Fruit fly (Drosophila melanogaster) whole organism, embryonic: ENCODE measurements around the gene TbCMF46.
A peak's percentile ranks its signal among the peaks of the same experiment; 100 is the strongest.

Experiments
- Bgb ChIP-seq: fragments of 200-800 bp; sonication (Bioruptor generic); IDR thresholded peaks from 2 replicates; pipeline ENCODE4 v1.3.6; 2022; ENCODE audit warnings: missing biosample characterization, missing genetic modification characterization; ENCODE audit not compliant: partially characterized antibody
- CG10209 ChIP-seq: fragments of 200-800 bp; sonication (Bioruptor generic); optimal IDR thresholded peaks from 3 replicates; lab custom pipeline; 2017; ENCODE audit warnings: missing biosample characterization, mild to moderate bottlenecking, missing genetic modification characterization, missing genetic modification reagents
- CG10267 ChIP-seq: fragments of 200-800 bp; sonication (Bioruptor generic); optimal IDR thresholded peaks from 2 replicates; lab custom pipeline; 2018; ENCODE audit warnings: missing biosample characterization, mild to moderate bottlenecking, missing genetic modification characterization, moderate library complexity
- CG11085 ChIP-seq: fragments of 200-800 bp; sonication (Bioruptor generic); IDR thresholded peaks from 2 replicates; pipeline ENCODE4 v1.3.6; 2022; ENCODE audit warnings: missing biosample characterization, missing genetic modification characterization
- CG12236 ChIP-seq: fragments of 200-800 bp; sonication (Bioruptor generic); optimal IDR thresholded peaks from 2 replicates; lab custom pipeline; 2016; ENCODE audit warnings: missing biosample characterization, missing genetic modification characterization
- CG12659 ChIP-seq: fragments of 200-800 bp; sonication (Bioruptor generic); optimal IDR thresholded peaks from 3 replicates; lab custom pipeline; 2017; ENCODE audit warnings: mild to moderate bottlenecking, missing biosample characterization, missing genetic modification reagents, missing genetic modification characterization
- CG1603 ChIP-seq: fragments of 200-800 bp; sonication (Bioruptor generic); optimal IDR thresholded peaks from 2 replicates; lab custom pipeline; 2019; ENCODE audit warnings: missing biosample characterization, mild to moderate bottlenecking, missing genetic modification characterization, moderate library complexity
- CG1832 ChIP-seq: fragments of 200-800 bp; sonication (Bioruptor generic); optimal IDR thresholded peaks from 2 replicates; lab custom pipeline; 2017; ENCODE audit warnings: missing biosample characterization, mild to moderate bottlenecking, missing genetic modification characterization, inconsistent platforms
- CG18599 ChIP-seq: fragments of 200-800 bp; sonication (Bioruptor generic); optimal IDR thresholded peaks from 3 replicates; lab custom pipeline; 2017; ENCODE audit warnings: missing biosample characterization, missing genetic modification characterization, mild to moderate bottlenecking, moderate library complexity, missing genetic modification reagents
- CG2678 ChIP-seq: fragments of 200-800 bp; sonication (Bioruptor generic); optimal IDR thresholded peaks from 3 replicates; lab custom pipeline; 2019; ENCODE audit warnings: missing biosample characterization, mild to moderate bottlenecking, missing genetic modification characterization, moderate library complexity
- CG32772 ChIP-seq: fragments of 200-800 bp; sonication (Bioruptor generic); IDR thresholded peaks from 2 replicates; pipeline ENCODE4 v1.3.6; 2022; ENCODE audit warnings: missing biosample characterization, missing genetic modification characterization
- CG34224 ChIP-seq: fragments of 200-800 bp; sonication (Bioruptor generic); IDR thresholded peaks from 3 replicates; pipeline ENCODE4 v1.3.6; 2022; ENCODE audit warnings: missing biosample characterization, missing genetic modification characterization; ENCODE audit not compliant: partially characterized antibody
- CG34376 ChIP-seq: fragments of 200-800 bp; sonication (Bioruptor generic); optimal IDR thresholded peaks from 2 replicates; lab custom pipeline; 2018; ENCODE audit warnings: missing biosample characterization, mild to moderate bottlenecking, missing genetic modification characterization
- CG5180 ChIP-seq: fragments of 200-800 bp; sonication (Bioruptor generic); optimal IDR thresholded peaks from 3 replicates; lab custom pipeline; 2017; ENCODE audit warnings: missing biosample characterization, missing genetic modification characterization, mild to moderate bottlenecking, moderate library complexity, missing genetic modification reagents
- CG7271 ChIP-seq: fragments of 200-800 bp; sonication (Bioruptor generic); optimal IDR thresholded peaks from 2 replicates; lab custom pipeline; 2018; ENCODE audit warnings: missing biosample characterization, mild to moderate bottlenecking, missing genetic modification characterization, moderate library complexity
- CG7357 ChIP-seq: fragments of 200-800 bp; sonication (Bioruptor generic); IDR thresholded peaks from 3 replicates; pipeline ENCODE4 v1.3.6; 2022; ENCODE audit warnings: missing biosample characterization, missing genetic modification characterization
- CG7372 ChIP-seq: fragments of 200-800 bp; sonication (Bioruptor generic); IDR thresholded peaks from 2 replicates; pipeline ENCODE4 v1.3.6; 2022; ENCODE audit warnings: missing biosample characterization, missing genetic modification characterization
- CG8089 ChIP-seq: fragments of 200-800 bp; sonication (Bioruptor generic); optimal IDR thresholded peaks from 3 replicates; lab custom pipeline; 2016; ENCODE audit warnings: missing biosample characterization, missing genetic modification characterization
- Camta ChIP-seq: fragments of 200-800 bp; sonication (Bioruptor generic); optimal IDR thresholded peaks from 2 replicates; lab custom pipeline; 2016; ENCODE audit warnings: missing biosample characterization, missing genetic modification characterization
- CkIIα-i1 ChIP-seq: fragments of 200-800 bp; sonication (Bioruptor generic); IDR thresholded peaks from 2 replicates; pipeline ENCODE4 v1.3.6; 2022; ENCODE audit warnings: missing biosample characterization, missing genetic modification characterization
- D ChIP-seq, 2 experiments: fragments of 200-800 bp in 1 of 2; fragments of >200 bp in 1 of 2; sonication (Bioruptor generic) in 1 of 2; optimal IDR thresholded peaks; 2 replicates in 1 of 2; 3 replicates in 1 of 2; lab custom pipeline; 2017; ENCODE audit warnings: mild to moderate bottlenecking in 1 of 2, missing biosample characterization in 1 of 2, missing genetic modification characterization in 1 of 2, missing genetic modification reagents in 1 of 2
- Ets97D ChIP-seq: fragments of 200-800 bp; sonication (Bioruptor generic); optimal IDR thresholded peaks from 3 replicates; lab custom pipeline; 2016; ENCODE audit warnings: missing biosample characterization, missing genetic modification characterization
- Hmr ChIP-seq: fragments of 200-800 bp; sonication (Bioruptor generic); optimal IDR thresholded peaks from 3 replicates; lab custom pipeline; 2017; ENCODE audit warnings: mild to moderate bottlenecking, missing biosample characterization, missing genetic modification reagents, missing genetic modification characterization
- Lpt ChIP-seq: fragments of >200 bp; optimal IDR thresholded peaks from 2 replicates; lab custom pipeline; 2018; ENCODE audit warnings: missing biosample characterization, missing genetic modification characterization
- NC2α ChIP-seq: fragments of 200-800 bp; sonication (Bioruptor generic); optimal IDR thresholded peaks from 2 replicates; lab custom pipeline; 2016; ENCODE audit warnings: missing biosample characterization, missing genetic modification characterization
- Nf-YB ChIP-seq: fragments of 200-800 bp; sonication (Bioruptor generic); optimal IDR thresholded peaks from 3 replicates; lab custom pipeline; 2019; ENCODE audit warnings: missing biosample characterization, mild to moderate bottlenecking, missing genetic modification characterization, moderate library complexity
- Side ChIP-seq: fragments of 200-800 bp; sonication (Bioruptor generic); optimal IDR thresholded peaks from 2 replicates; lab custom pipeline; 2016; ENCODE audit warnings: missing biosample characterization, missing genetic modification characterization
- Sin3A ChIP-seq: fragments of >200 bp; optimal IDR thresholded peaks from 2 replicates; lab custom pipeline; 2018
- Spps ChIP-seq: fragments of 200-800 bp; sonication (Bioruptor generic); optimal IDR thresholded peaks from 2 replicates; lab custom pipeline; 2018; ENCODE audit warnings: missing biosample characterization, mild to moderate bottlenecking, missing genetic modification characterization
- Xbp1 ChIP-seq: fragments of 200-800 bp; sonication (Bioruptor generic); optimal IDR thresholded peaks from 3 replicates; lab custom pipeline; 2016; ENCODE audit warnings: missing biosample characterization, mild to moderate bottlenecking, missing genetic modification characterization
- Xrp1 ChIP-seq: fragments of 200-800 bp; sonication (Bioruptor generic); IDR thresholded peaks from 2 replicates; pipeline ENCODE4 v1.3.6; 2022; ENCODE audit warnings: missing biosample characterization, missing genetic modification characterization
- al ChIP-seq: fragments of 200-800 bp; sonication (Bioruptor generic); IDR thresholded peaks from 2 replicates; pipeline ENCODE4 v1.3.6; 2022; ENCODE audit warnings: missing biosample characterization, missing genetic modification characterization
- bigmax ChIP-seq: fragments of 200-800 bp; sonication (Bioruptor generic); optimal IDR thresholded peaks from 2 replicates; lab custom pipeline; 2018; ENCODE audit warnings: missing biosample characterization, mild to moderate bottlenecking, missing genetic modification characterization
- dan ChIP-seq: fragments of 200-800 bp; sonication (Bioruptor generic); IDR thresholded peaks from 2 replicates; pipeline ENCODE4 v1.3.6; 2022; ENCODE audit warnings: missing biosample characterization, missing genetic modification characterization
- dati ChIP-seq: fragments of 200-800 bp; sonication (Bioruptor generic); IDR thresholded peaks from 2 replicates; pipeline ENCODE4 v1.3.6; 2022; ENCODE audit warnings: missing biosample characterization, missing genetic modification characterization
- ftz-f1 ChIP-seq: fragments of 200-800 bp; sonication (Bioruptor generic); optimal IDR thresholded peaks from 2 replicates; lab custom pipeline; 2016; ENCODE audit warnings: missing biosample characterization, missing genetic modification characterization
- gem ChIP-seq: fragments of 200-800 bp; sonication (Bioruptor generic); optimal IDR thresholded peaks from 2 replicates; lab custom pipeline; 2019; ENCODE audit warnings: missing biosample characterization, mild to moderate bottlenecking, missing genetic modification characterization, moderate library complexity
- jumu ChIP-seq: fragments of 200-800 bp; sonication (Bioruptor generic); optimal IDR thresholded peaks from 3 replicates; lab custom pipeline; 2016; ENCODE audit warnings: missing biosample characterization, missing genetic modification characterization
- lbe ChIP-seq: fragments of 200-800 bp; sonication (Bioruptor generic); optimal IDR thresholded peaks from 2 replicates; lab custom pipeline; 2016; ENCODE audit warnings: missing biosample characterization, mild to moderate bottlenecking, missing genetic modification characterization
- oc ChIP-seq: fragments of 200-800 bp; sonication (Bioruptor generic); optimal IDR thresholded peaks from 2 replicates; lab custom pipeline; 2018; ENCODE audit warnings: missing biosample characterization, mild to moderate bottlenecking, missing genetic modification characterization, moderate library complexity
- phol ChIP-seq: fragments of 200-800 bp; sonication (Bioruptor generic); optimal IDR thresholded peaks from 3 replicates; lab custom pipeline; 2018; ENCODE audit warnings: missing biosample characterization, mild to moderate bottlenecking, missing genetic modification characterization, moderate library complexity
- run ChIP-seq: fragments of 200-800 bp; sonication (Bioruptor generic); optimal IDR thresholded peaks from 3 replicates; lab custom pipeline; 2018; ENCODE audit warnings: missing biosample characterization, mild to moderate bottlenecking, missing genetic modification characterization
- sqz ChIP-seq: fragments of 200-800 bp; sonication (Bioruptor generic); optimal IDR thresholded peaks from 3 replicates; lab custom pipeline; 2018; ENCODE audit warnings: missing biosample characterization, mild to moderate bottlenecking, missing genetic modification characterization
- sr ChIP-seq: fragments of 200-800 bp; sonication (Bioruptor generic); IDR thresholded peaks from 3 replicates; pipeline ENCODE4 v1.3.6; 2022; ENCODE audit warnings: missing biosample characterization, missing genetic modification characterization
- sug ChIP-seq: fragments of 200-800 bp; optimal IDR thresholded peaks from 2 replicates; lab custom pipeline; 2019; ENCODE audit warnings: missing biosample characterization, mild to moderate bottlenecking, missing genetic modification characterization, moderate library complexity
- tgo ChIP-seq: fragments of 200-800 bp; sonication (Bioruptor generic); IDR thresholded peaks from 3 replicates; pipeline ENCODE4 v1.3.6; 2022; ENCODE audit warnings: missing biosample characterization, missing genetic modification characterization
- ttk ChIP-seq: fragments of 200-800 bp; sonication (Bioruptor generic); IDR thresholded peaks from 2 replicates; pipeline ENCODE4 v2.1.2; 2022; ENCODE audit warnings: missing biosample characterization, missing genetic modification characterization

Gene TbCMF46

DNA sequence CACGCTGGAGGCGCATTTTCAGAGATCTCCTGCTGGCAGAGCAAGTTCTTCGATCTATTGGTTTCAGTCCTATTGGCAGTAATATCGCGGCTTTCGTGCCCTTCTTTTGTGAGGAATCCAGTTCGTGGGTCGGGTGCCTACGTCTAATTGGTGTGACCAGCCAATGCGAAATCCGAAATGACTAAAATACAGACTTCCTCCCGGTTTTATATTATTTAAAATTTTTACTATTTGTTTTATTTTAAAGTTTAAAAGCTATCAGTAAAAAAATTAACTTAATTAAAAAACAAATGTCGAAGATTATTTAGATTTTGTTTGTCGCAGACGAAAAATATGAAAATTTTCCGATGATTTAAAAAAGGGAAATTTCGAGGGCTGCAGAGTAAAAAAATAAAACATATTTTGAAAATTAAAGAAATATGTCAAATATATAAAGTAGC is 39.0 kb upstream of the TbCMF46 start, which contains the start of gene CG5850 (continued):
- no peak for TF ChIP-seq CG1603 (tag; lab: Kevin White, UChicago)
- no peak for TF ChIP-seq NC2α (GFP tag; lab: Kevin White, UChicago)
- TF ChIP-seq CG7372 (GFP tag; lab: Robert Waterston, UW): no peak
- TF ChIP-seq lbe (GFP tag; lab: Kevin White, UChicago): peak; percentile 25
- TF ChIP-seq CG1832 (GFP tag; lab: Kevin White, UChicago): no peak
- no peak for TF ChIP-seq jumu
- no peak for TF ChIP-seq Side (GFP tag; lab: Kevin White, UChicago)
- no peak for TF ChIP-seq al (GFP tag; lab: Robert Waterston, UW)
- no peak for TF ChIP-seq run (tag; lab: Kevin White, UChicago)
- no peak; the same call in 1 of the 2 replicates for TF ChIP-seq Xrp1
- TF ChIP-seq oc (tag; lab: Kevin White, UChicago): no peak

DNA sequence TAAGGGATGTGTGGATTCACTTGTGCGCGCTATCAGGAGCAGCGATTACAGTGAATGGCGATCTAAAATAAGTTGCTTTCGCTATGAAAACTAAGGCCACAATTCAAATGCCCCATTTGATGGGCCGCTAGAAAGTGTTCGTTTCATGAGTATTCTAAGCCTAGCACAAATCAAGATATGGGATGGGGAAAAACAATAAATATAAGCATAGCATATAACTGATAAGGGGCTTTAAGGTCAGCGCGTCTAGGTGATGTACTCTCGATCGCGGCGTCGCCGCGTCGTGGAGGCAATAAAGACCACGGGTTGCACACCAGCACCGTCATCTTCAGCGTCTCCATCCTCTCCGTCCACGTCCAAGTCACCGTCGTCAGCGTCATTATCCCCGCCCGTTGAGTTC is 36.1 kb upstream of the TbCMF46 start:
- TF ChIP-seq D (optimal IDR thresholded peaks at IDR 0.05; lab: Kevin White, UChicago) (no peak), D (GFP tag; optimal IDR thresholded peaks at IDR 0.05; lab: Kevin White, UChicago) (no peak), CkIIα-i1 (GFP tag; lab: Robert Waterston, UW) (no peak), sqz (GFP tag; lab: Kevin White, UChicago) (no peak), sug (tag; lab: Kevin White, UChicago) (peak; percentile 6), CG34376 (GFP tag; lab: Kevin White, UChicago) (peak; percentile 19), Nf-YB (GFP tag; lab: Kevin White, UChicago) (no peak), CG12236 (GFP tag; lab: Kevin White, UChicago) (no peak), CG7357 (no peak), CG32772 (no peak)

DNA sequence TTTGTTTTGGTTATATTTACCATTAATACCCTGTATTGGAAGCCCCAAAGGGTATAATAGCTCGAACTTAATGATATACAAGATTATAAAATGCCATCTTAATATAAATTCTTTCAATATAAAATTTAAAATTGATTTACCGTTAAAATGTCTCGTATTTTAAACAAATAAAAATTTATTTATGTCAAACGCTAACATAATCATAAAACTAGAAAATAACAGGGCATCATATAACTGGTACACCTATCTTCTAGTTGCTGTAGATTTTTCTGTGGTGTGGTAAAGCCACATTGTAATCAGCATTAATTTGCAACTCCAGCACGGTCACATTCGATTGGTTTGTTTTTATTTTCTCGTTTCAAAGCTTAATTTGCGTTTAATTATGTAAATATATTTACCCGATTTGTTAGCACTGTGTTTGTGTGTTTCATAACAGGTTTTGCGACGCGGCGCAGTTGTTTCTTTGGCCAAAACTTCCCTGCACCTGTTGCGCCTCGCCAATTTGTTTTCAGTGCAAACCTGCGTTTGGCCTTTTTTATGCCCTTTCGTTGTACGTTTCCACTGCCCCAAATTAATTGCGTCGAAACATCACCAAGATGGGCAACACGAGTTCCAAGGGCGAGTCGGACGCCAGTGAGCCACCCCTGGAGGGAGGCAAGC is 32.5 kb upstream of the TbCMF46 start, which contains the start of the genes CG4658 and CG5846:
CG4658 (plus strand) TSS at position 140 of the 660 bp plus-strand sequence.
CG5846 (minus strand) TSS at position 245 of the 660 bp plus-strand sequence.
- peak; percentile 98 for TF ChIP-seq gem (tag; lab: Kevin White, UChicago)
- TF ChIP-seq Sin3A: peak; percentile 18
- no peak for TF ChIP-seq Bgb (GFP tag; lab: Robert Waterston, UW)
- TF ChIP-seq CG18599 (GFP tag; lab: Kevin White, UChicago): peak; percentile 91
- TF ChIP-seq CG7271: peak; percentile 94
- no peak for TF ChIP-seq ftz-f1 (GFP tag; lab: Kevin White, UChicago)
- TF ChIP-seq CG34224 (GFP tag; lab: Robert Waterston, UW): no peak
- peak; percentile 93 for TF ChIP-seq Hmr
- TF ChIP-seq CG8089: peak; percentile 72
- no peak for TF ChIP-seq CG5180 (GFP tag; lab: Kevin White, UChicago)
- TF ChIP-seq CG10267: peak; percentile 93
- peak; percentile 96 for TF ChIP-seq ttk (GFP tag; lab: Robert Waterston, UW)
- peak; percentile 59 for TF ChIP-seq Ets97D (GFP tag; lab: Kevin White, UChicago)
- TF ChIP-seq CG11085 (GFP tag; lab: Robert Waterston, UW): peak; percentile 92
- TF ChIP-seq CG12236 (GFP tag; lab: Kevin White, UChicago): peak; percentile 91
- TF ChIP-seq tgo (GFP tag; lab: Robert Waterston, UW): peak; percentile 98
- TF ChIP-seq dati (GFP tag; lab: Robert Waterston, UW): peak; percentile 79
- TF ChIP-seq phol (tag; lab: Kevin White, UChicago): peak; percentile 96
- peak; percentile 96 for TF ChIP-seq CG2678 (tag; lab: Kevin White, UChicago)
- TF ChIP-seq sr: peak; percentile 44; the same call in 1 of the 3 replicates
- TF ChIP-seq CG10209 (GFP tag; lab: Kevin White, UChicago): peak; percentile 94
- peak; percentile 94 for TF ChIP-seq CG12659 (GFP tag; lab: Kevin White, UChicago)
- TF ChIP-seq dan (GFP tag; lab: Robert Waterston, UW): peak; percentile 50; the same call in 1 of the 2 replicates
- no peak for TF ChIP-seq Lpt (GFP tag; lab: Kevin White, UChicago)
- TF ChIP-seq Camta (GFP tag; lab: Kevin White, UChicago): peak; percentile 82
- TF ChIP-seq Xbp1 (GFP tag; lab: Kevin White, UChicago): peak; percentile 97
- TF ChIP-seq bigmax (GFP tag; lab: Kevin White, UChicago): peak; percentile 22
- peak; percentile 94 for TF ChIP-seq Spps (tag; lab: Kevin White, UChicago)
